Worm (Caenorhabditis elegans) whole organism, L1 larva: ENCODE results near the gene C34E10.9.

Experiments used
- C16A3.4 ChIP-seq: fragments of 150-350 bp; optimal IDR thresholded peaks from 2 replicates; lab custom pipeline; 2014; ENCODE audit warnings: missing biosample characterization, missing genetic modification characterization
- C34B4.2 ChIP-seq: sonication (generic microtip); optimal IDR thresholded peaks from 2 replicates; lab custom pipeline; 2017; ENCODE audit warnings: mild to moderate bottlenecking, missing genetic modification characterization, missing compliant biosample characterization
- alr-1 ChIP-seq: fragments of 200-800 bp; sonication (Bioruptor generic); optimal IDR thresholded peaks from 2 replicates; lab custom pipeline; 2018; ENCODE audit warnings: borderline replicate concordance, mild to moderate bottlenecking, missing genetic modification characterization, missing compliant biosample characterization
- aly-2 ChIP-seq: fragments of 150-350 bp; optimal IDR thresholded peaks from 2 replicates; lab custom pipeline; 2014; ENCODE audit warnings: missing biosample characterization, missing genetic modification characterization
- ama-1 ChIP-seq: fragments of 150-350 bp; optimal IDR thresholded peaks from 2 replicates; lab custom pipeline; 2014
- ceh-63 ChIP-seq: fragments of 200-800 bp; sonication (Bioruptor generic); optimal IDR thresholded peaks from 2 replicates; lab custom pipeline; 2018; ENCODE audit warnings: mild to moderate bottlenecking, missing genetic modification characterization, missing compliant biosample characterization
- ceh-8 ChIP-seq: fragments of 200-800 bp; sonication (Bioruptor generic); optimal IDR thresholded peaks from 2 replicates; lab custom pipeline; 2018; ENCODE audit warnings: mild to moderate bottlenecking, missing genetic modification characterization, moderate library complexity, missing compliant biosample characterization
- ceh-82 ChIP-seq, 3 experiments: fragments of 150-350 bp in 1 of 3; sonication (generic microtip) in 2 of 3; optimal IDR thresholded peaks; 2 replicates each; lab custom pipeline; 2014 to 2017; ENCODE audit warnings: missing biosample characterization in 3 of 3, missing genetic modification characterization in 3 of 3
- ceh-88 ChIP-seq: fragments of 200-800 bp; sonication (Bioruptor generic); IDR thresholded peaks from 2 replicates; pipeline ENCODE4 v1.3.6; 2022; ENCODE audit warnings: missing genetic modification characterization, missing compliant biosample characterization
- ceh-90 ChIP-seq: sonication (generic microtip); optimal IDR thresholded peaks from 2 replicates; lab custom pipeline; 2016; ENCODE audit warnings: missing genetic modification characterization, missing compliant biosample characterization
- ces-1 ChIP-seq: fragments of 150-350 bp; optimal IDR thresholded peaks from 2 replicates; lab custom pipeline; 2014; ENCODE audit warnings: missing biosample characterization, missing genetic modification reagents, missing genetic modification characterization
- dpl-1 ChIP-seq, 3 experiments: fragments of 150-350 bp in 2 of 3; sonication (generic microtip) in 1 of 3; optimal IDR thresholded peaks; 2 replicates each; lab custom pipeline; 2014 to 2017; ENCODE audit warnings: missing biosample characterization in 3 of 3, missing genetic modification characterization in 3 of 3, missing genetic modification reagents in 3 of 3
- dsc-1 ChIP-seq: sonication (generic microtip); optimal IDR thresholded peaks from 2 replicates; lab custom pipeline; 2016; ENCODE audit warnings: mild to moderate bottlenecking, missing genetic modification characterization, missing compliant biosample characterization
- efl-1 ChIP-seq, 4 experiments: fragments of 150-350 bp; optimal IDR thresholded peaks in 3 of 4; peaks in 1 of 4; 1 replicate in 1 of 4; 2 replicates in 3 of 4; lab custom pipeline; 2014; ENCODE audit warnings: missing biosample characterization in 2 of 4, missing genetic modification characterization in 2 of 4, missing genetic modification reagents in 2 of 4
- elt-2 ChIP-seq: sonication (generic microtip); optimal IDR thresholded peaks from 2 replicates; lab custom pipeline; 2016; ENCODE audit warnings: missing genetic modification characterization, mild to moderate bottlenecking, inconsistent platforms, missing compliant biosample characterization, missing genetic modification reagents
- elt-3 ChIP-seq, 6 experiments: fragments of 150-350 bp in 1 of 6; sonication (generic microtip); optimal IDR thresholded peaks; 2 replicates each; lab custom pipeline; 2017 to 2018; ENCODE audit warnings: missing biosample characterization in 6 of 6, missing genetic modification characterization in 6 of 6, inconsistent platforms in 1 of 6
- fkh-4 ChIP-seq: sonication (generic microtip); optimal IDR thresholded peaks from 2 replicates; lab custom pipeline; 2016; ENCODE audit warnings: missing compliant biosample characterization, missing genetic modification characterization, borderline replicate concordance
- fos-1 ChIP-seq: fragments of 150-350 bp; optimal IDR thresholded peaks from 2 replicates; lab custom pipeline; 2014; ENCODE audit warnings: missing biosample characterization, missing genetic modification characterization
- lin-13 ChIP-seq: fragments of 150-350 bp; optimal IDR thresholded peaks from 2 replicates; lab custom pipeline; 2014; ENCODE audit warnings: missing biosample characterization, missing genetic modification reagents, missing genetic modification characterization
- lin-35 ChIP-seq, 2 experiments: fragments of 150-350 bp; optimal IDR thresholded peaks; 2 replicates each; lab custom pipeline; 2014; ENCODE audit warnings: missing biosample characterization in 2 of 2, missing genetic modification characterization in 2 of 2, missing genetic modification reagents in 2 of 2
- lsy-2 ChIP-seq, 2 experiments: fragments of 150-350 bp; optimal IDR thresholded peaks; 2 replicates each; lab custom pipeline; 2014; ENCODE audit warnings: missing biosample characterization in 2 of 2, missing genetic modification characterization in 2 of 2
- mdl-1 ChIP-seq, 2 experiments: fragments of 150-350 bp; optimal IDR thresholded peaks; 2 replicates each; lab custom pipeline; 2014 to 2017; ENCODE audit warnings: missing biosample characterization in 2 of 2, missing genetic modification characterization in 2 of 2, inconsistent platforms in 1 of 2
- mef-2 ChIP-seq: fragments of 150-350 bp; optimal IDR thresholded peaks from 2 replicates; lab custom pipeline; 2014; ENCODE audit warnings: missing biosample characterization, missing genetic modification characterization
- mep-1 ChIP-seq: fragments of 150-350 bp; optimal IDR thresholded peaks from 2 replicates; lab custom pipeline; 2014; ENCODE audit warnings: missing biosample characterization, missing genetic modification characterization
- nhr-12 ChIP-seq: sonication (generic microtip); optimal IDR thresholded peaks from 2 replicates; lab custom pipeline; 2017; ENCODE audit warnings: missing biosample characterization, missing genetic modification characterization
- nhr-19 ChIP-seq: fragments of 200-800 bp; sonication (Bioruptor generic); conservative IDR thresholded peaks from 2 replicates; pipeline ENCODE4 v1.3.6; 2022; ENCODE audit warnings: missing genetic modification characterization, missing compliant biosample characterization
- nhr-20 ChIP-seq: sonication (generic microtip); optimal IDR thresholded peaks from 2 replicates; lab custom pipeline; 2016; ENCODE audit warnings: mild to moderate bottlenecking, missing genetic modification characterization, missing compliant biosample characterization
- nhr-28 ChIP-seq: fragments of 150-350 bp; optimal IDR thresholded peaks from 2 replicates; lab custom pipeline; 2014; ENCODE audit warnings: missing biosample characterization, missing genetic modification characterization
- nhr-71 ChIP-seq: sonication (generic microtip); optimal IDR thresholded peaks from 2 replicates; lab custom pipeline; 2016; ENCODE audit warnings: mild to moderate bottlenecking, missing genetic modification characterization, moderate library complexity, missing compliant biosample characterization
- nhr-76 ChIP-seq: sonication (generic microtip); optimal IDR thresholded peaks from 2 replicates; lab custom pipeline; 2017; ENCODE audit warnings: missing biosample characterization, missing genetic modification characterization
- nhr-90 ChIP-seq: sonication (generic microtip); optimal IDR thresholded peaks from 2 replicates; lab custom pipeline; 2016; ENCODE audit warnings: mild to moderate bottlenecking, missing genetic modification characterization, missing compliant biosample characterization; ENCODE audit not compliant: poor library complexity
- skn-1 ChIP-seq: fragments of 150-350 bp; optimal IDR thresholded peaks from 2 replicates; lab custom pipeline; 2014; ENCODE audit warnings: missing biosample characterization, missing genetic modification characterization
- snpc-4 ChIP-seq: fragments of 150-350 bp; optimal IDR thresholded peaks from 2 replicates; lab custom pipeline; 2014; ENCODE audit warnings: missing biosample characterization, missing genetic modification characterization
- snu-23 ChIP-seq: sonication (generic microtip); optimal IDR thresholded peaks from 2 replicates; lab custom pipeline; 2016; ENCODE audit warnings: missing genetic modification characterization, missing compliant biosample characterization
- sox-4 ChIP-seq: sonication (generic microtip); optimal IDR thresholded peaks from 2 replicates; lab custom pipeline; 2016; ENCODE audit warnings: missing genetic modification characterization, missing compliant biosample characterization
- swsn-7 ChIP-seq: sonication (generic microtip); optimal IDR thresholded peaks from 2 replicates; lab custom pipeline; 2016; ENCODE audit warnings: missing genetic modification characterization, missing compliant biosample characterization
- tbx-2 ChIP-seq: sonication (generic microtip); optimal IDR thresholded peaks from 2 replicates; lab custom pipeline; 2016; ENCODE audit warnings: missing genetic modification characterization, missing compliant biosample characterization
- tlp-1 ChIP-seq: fragments of 150-350 bp; optimal IDR thresholded peaks from 2 replicates; lab custom pipeline; 2014; ENCODE audit warnings: missing biosample characterization, missing genetic modification characterization
- unc-98 ChIP-seq: fragments of 200-800 bp; sonication (Bioruptor generic); IDR thresholded peaks from 2 replicates; pipeline ENCODE4 v1.3.6; 2022; ENCODE audit warnings: missing genetic modification characterization, missing compliant biosample characterization
- vab-15 ChIP-seq: sonication (generic microtip); optimal IDR thresholded peaks from 2 replicates; lab custom pipeline; 2017; ENCODE audit warnings: missing genotype, mild to moderate bottlenecking, missing genetic modification characterization, missing compliant biosample characterization
- ztf-4 ChIP-seq: fragments of 150-350 bp; optimal IDR thresholded peaks from 2 replicates; lab custom pipeline; 2014; ENCODE audit warnings: missing biosample characterization, missing genetic modification characterization

Gene C34E10.9

DNA sequence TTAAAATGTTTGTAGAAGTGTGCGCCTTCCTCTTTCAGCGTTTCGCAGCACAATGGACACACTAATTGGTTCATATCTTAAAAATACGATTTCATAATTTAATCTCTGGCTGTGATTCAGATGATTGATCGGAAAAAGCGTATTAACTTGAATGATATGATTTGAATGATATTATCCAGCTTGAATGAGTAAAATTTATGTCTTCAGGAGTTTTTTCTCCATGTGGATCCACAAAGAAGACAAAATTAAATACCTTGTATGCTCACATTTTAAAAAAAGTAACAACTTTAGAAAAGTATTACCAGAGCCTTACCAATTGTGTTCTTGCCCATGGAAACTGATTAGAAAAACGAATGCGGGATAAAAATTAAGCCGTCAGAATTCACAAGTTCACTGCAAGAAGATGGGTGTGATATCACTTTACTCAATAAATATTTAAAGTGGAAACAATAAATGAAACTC lies 10.2 kb upstream of the C34E10.9 start, which contains the start of gene ztf-8:
Gene ztf-8 (minus strand): TSS at position 76 of the 462 bp plus-strand sequence.
- TF ChIP-seq nhr-90 (tag; lab: Kevin White, UChicago) = peak; percentile 5
- TF ChIP-seq mep-1 (tag; lab: Kevin White, UChicago) = peak; percentile 40
- TF ChIP-seq fkh-4 (tag; lab: Kevin White, UChicago) = no peak
- no peak for TF ChIP-seq fos-1
- TF ChIP-seq nhr-12 (tag; lab: Kevin White, UChicago) = no peak
- TF ChIP-seq ceh-82 (tag; optimal IDR thresholded peaks at IDR 0.05; lab: Kevin White, UChicago) = no peak
- TF ChIP-seq elt-2 (tag; lab: Kevin White, UChicago) = no peak
- TF ChIP-seq C34B4.2 (tag; lab: Kevin White, UChicago) = no peak
- TF ChIP-seq nhr-20 = peak; percentile 7
- no peak for TF ChIP-seq elt-3 (tag; optimal IDR thresholded peaks at IDR 0.05; lab: Kevin White, UChicago)
- TF ChIP-seq ceh-8 (GFP tag; lab: Kevin White, UChicago) = no peak
- peak in 1 of 3 experiments; percentile 6 for TF ChIP-seq dpl-1 (GFP tag; optimal IDR thresholded peaks at IDR 0.05; lab: Kevin White, UChicago)
- no peak for TF ChIP-seq nhr-76 (tag; lab: Kevin White, UChicago)
- peak; percentile 51 for TF ChIP-seq aly-2 (tag; lab: Kevin White, UChicago)
- TF ChIP-seq nhr-28 (tag; lab: Kevin White, UChicago) = no peak
- TF ChIP-seq mdl-1 (tag; optimal IDR thresholded peaks at IDR 0.05; lab: Kevin White, UChicago) = no peak
- TF ChIP-seq alr-1 = no peak
- TF ChIP-seq nhr-71 = peak; percentile 57
- no peak for TF ChIP-seq unc-98
- no peak for TF ChIP-seq snpc-4 (tag; lab: Kevin White, UChicago)
- no peak for TF ChIP-seq ztf-4 (tag; lab: Kevin White, UChicago)
- no peak for TF ChIP-seq lin-13 (GFP tag; lab: Kevin White, UChicago)
- no peak for TF ChIP-seq ceh-90 (tag; lab: Kevin White, UChicago)
- no peak for TF ChIP-seq ceh-88 (GFP tag; lab: Robert Waterston, UW)
- TF ChIP-seq dsc-1 (tag; lab: Kevin White, UChicago) = peak; percentile 23
- TF ChIP-seq efl-1 (optimal IDR thresholded peaks at IDR 0.05; lab: Kevin White, UChicago) = no peak
- no peak for TF ChIP-seq efl-1 (GFP tag; optimal IDR thresholded peaks at IDR 0.05 in 1 of 2; lab: Kevin White, UChicago)
- TF ChIP-seq vab-15 (tag; lab: Kevin White, UChicago) = no peak
- TF ChIP-seq nhr-19 (GFP tag; lab: Robert Waterston, UW) = 0 out of 2 replicates have a peak, but pooled peaks have one; percentile 12
- no peak for TF ChIP-seq ces-1 (GFP tag; lab: Kevin White, UChicago)
- peak; percentile 87 for TF ChIP-seq ama-1 (lab: Kevin White, UChicago)
- TF ChIP-seq swsn-7 (tag; lab: Kevin White, UChicago) = peak; percentile 20
- no peak for TF ChIP-seq sox-4 (tag; lab: Kevin White, UChicago)
- no peak for TF ChIP-seq tbx-2 (tag; lab: Kevin White, UChicago)
- TF ChIP-seq C16A3.4 (tag; lab: Kevin White, UChicago) = no peak
- peak; percentile 24 for TF ChIP-seq snu-23 (GFP tag; lab: Kevin White, UChicago)

DNA sequence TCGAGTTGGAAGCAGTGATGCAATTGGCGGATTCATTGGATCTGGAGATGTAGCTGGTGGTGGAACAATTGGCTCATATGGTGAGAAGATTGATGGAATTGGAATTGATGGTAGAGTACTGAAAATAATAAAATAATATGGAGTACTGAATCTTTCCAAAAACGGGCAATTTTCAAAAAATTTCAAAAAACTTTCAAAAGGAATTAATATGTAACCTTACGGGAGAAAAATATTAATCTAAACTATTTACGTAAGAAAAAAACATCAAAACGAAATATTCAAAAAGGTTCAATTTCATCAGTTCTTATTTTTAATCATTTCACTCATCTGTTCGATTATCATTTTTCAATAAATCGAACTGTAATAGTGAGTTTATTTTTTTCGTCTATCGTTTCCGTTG lies 6.6 kb upstream of the C34E10.9 start, which contains the start of gene ZC395.4:
Gene ZC395.4 (plus strand): TSS at position 301 of the 400 bp plus-strand sequence.
- TF ChIP-seq mef-2 (tag; lab: Kevin White, UChicago) = no peak
- TF ChIP-seq ceh-63 = no peak
- TF ChIP-seq skn-1 (tag; lab: Kevin White, UChicago) = no peak
- TF ChIP-seq tlp-1 (tag; lab: Kevin White, UChicago) = no peak
- no peak for TF ChIP-seq nhr-20
- no peak for TF ChIP-seq aly-2 (tag; lab: Kevin White, UChicago)

DNA sequence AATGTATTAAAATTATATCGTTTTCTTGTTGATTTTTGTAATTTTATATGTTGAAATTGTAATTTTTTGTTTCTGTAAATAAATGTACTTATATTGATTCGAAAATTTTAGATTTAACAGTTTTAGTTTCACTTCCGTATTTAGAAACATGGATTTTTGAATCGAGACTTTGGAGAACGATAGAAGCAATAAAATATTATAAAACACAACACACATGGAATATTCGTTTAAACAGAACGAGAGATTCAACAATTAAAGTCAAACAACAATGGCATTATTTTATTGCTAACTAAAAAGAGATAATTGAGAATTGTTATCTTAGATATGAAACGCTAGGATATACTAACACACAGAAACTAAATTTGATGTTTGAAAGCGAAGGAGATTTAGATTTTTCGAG lies 5.3 kb upstream of the C34E10.9 start:
- TF ChIP-seq elt-2 (tag; lab: Kevin White, UChicago) = peak; percentile 6
- no peak for TF ChIP-seq efl-1 (optimal IDR thresholded peaks at IDR 0.05; lab: Kevin White, UChicago)
- peak in 1 of 2 experiments; percentile 69 for TF ChIP-seq efl-1 (GFP tag; optimal IDR thresholded peaks at IDR 0.05 in 1 of 2; lab: Kevin White, UChicago)
- TF ChIP-seq lin-35 (GFP tag; optimal IDR thresholded peaks at IDR 0.05; lab: Kevin White, UChicago) = peak in 1 of 2 experiments; percentile 47
- peak; percentile 8 for TF ChIP-seq lsy-2 (tag; optimal IDR thresholded peaks at IDR 0.05; lab: Kevin White, UChicago)
- no peak for TF ChIP-seq nhr-76 (tag; lab: Kevin White, UChicago)
